Worm (Caenorhabditis elegans) whole organism, L4 larva: ENCODE data around the gene Y48D7A.1.

Experiments
- D1046.2 ChIP-seq: fragments of 200-800 bp; sonication (Bioruptor generic); IDR thresholded peaks from 2 replicates; pipeline ENCODE4 v1.3.6; 2022; ENCODE audit warnings: missing genetic modification characterization, missing compliant biosample characterization
- F49E8.2 ChIP-seq: sonication (generic microtip); optimal IDR thresholded peaks from 2 replicates; lab custom pipeline; 2016; ENCODE audit warnings: missing compliant biosample characterization, mild to moderate bottlenecking, missing genetic modification characterization, borderline replicate concordance
- T20F7.1 ChIP-seq: fragments of 200-800 bp; sonication (Bioruptor generic); optimal IDR thresholded peaks from 2 replicates; lab custom pipeline; 2018; ENCODE audit warnings: mild to moderate bottlenecking, missing genetic modification characterization, missing compliant biosample characterization
- T26A8.4 ChIP-seq: fragments of 200-800 bp; sonication (Bioruptor generic); IDR thresholded peaks from 2 replicates; pipeline ENCODE4 v1.3.6; 2022; ENCODE audit warnings: missing genetic modification characterization, missing compliant biosample characterization
- Y105C5A.15 ChIP-seq: fragments of 200-800 bp; sonication (Bioruptor generic); IDR thresholded peaks from 2 replicates; pipeline ENCODE4 v1.3.6; 2022; ENCODE audit warnings: missing genetic modification characterization, missing compliant biosample characterization
- Y48G9A.11 ChIP-seq: fragments of 200-800 bp; sonication (Bioruptor generic); IDR thresholded peaks from 2 replicates; pipeline ENCODE4 v1.3.6; 2022; ENCODE audit warnings: missing genetic modification reagents, missing genetic modification characterization, missing compliant biosample characterization
- Y5F2A.4 ChIP-seq: fragments of 200-800 bp; sonication (Bioruptor generic); optimal IDR thresholded peaks from 2 replicates; lab custom pipeline; 2018; ENCODE audit warnings: mild to moderate bottlenecking, missing genetic modification characterization, missing compliant biosample characterization
- Y75B8A.6 ChIP-seq: fragments of 200-800 bp; sonication (Bioruptor generic); IDR thresholded peaks from 2 replicates; pipeline ENCODE4 v1.3.6; 2022; ENCODE audit warnings: missing genetic modification reagents, missing genetic modification characterization, missing compliant biosample characterization
- ZK337.2 ChIP-seq: fragments of 200-800 bp; sonication (Bioruptor generic); IDR thresholded peaks from 2 replicates; pipeline ENCODE4 v1.3.6; 2022; ENCODE audit warnings: missing genetic modification reagents, missing genetic modification characterization, missing compliant biosample characterization
- ZK546.5 ChIP-seq, 2 experiments: sonication (generic microtip); optimal IDR thresholded peaks; 2 replicates each; lab custom pipeline; 2017; ENCODE audit warnings: missing biosample characterization in 2 of 2, missing genetic modification characterization in 2 of 2
- aha-1 ChIP-seq: fragments of 150-350 bp; peaks from one replicate; lab custom pipeline; 2014; ENCODE audit warnings: missing biosample characterization, missing genetic modification characterization
- arid-1 ChIP-seq: fragments of 200-800 bp; sonication (Bioruptor generic); conservative IDR thresholded peaks from 2 replicates; pipeline ENCODE4 v1.3.6; 2022; ENCODE audit warnings: missing genetic modification reagents, missing genetic modification characterization, missing compliant biosample characterization
- ceh-28 ChIP-seq: fragments of 150-350 bp; optimal IDR thresholded peaks from 2 replicates; lab custom pipeline; 2014; ENCODE audit warnings: missing biosample characterization, missing genetic modification reagents, missing genetic modification characterization
- ceh-62 ChIP-seq: sonication (generic microtip); optimal IDR thresholded peaks from 2 replicates; lab custom pipeline; 2017; ENCODE audit warnings: missing biosample characterization, missing genetic modification characterization
- ces-1 ChIP-seq: fragments of 150-350 bp; sonication (generic microtip); optimal IDR thresholded peaks from 4 replicates; lab custom pipeline; 2014; ENCODE audit warnings: missing biosample characterization, missing genetic modification reagents, missing genetic modification characterization
- ctbp-1 ChIP-seq: fragments of 200-800 bp; sonication (Bioruptor generic); IDR thresholded peaks from 2 replicates; pipeline ENCODE4 v1.3.6; 2022; ENCODE audit warnings: missing genetic modification reagents, missing genetic modification characterization, missing compliant biosample characterization
- daf-16 ChIP-seq, 3 experiments: sonication (generic microtip); optimal IDR thresholded peaks; 2 replicates each; lab custom pipeline; 2016 to 2017; ENCODE audit warnings: missing genetic modification characterization in 3 of 3, missing genetic modification reagents in 3 of 3, mild to moderate bottlenecking in 2 of 3, missing compliant biosample characterization in 2 of 3, missing biosample characterization in 1 of 3, moderate library complexity in 1 of 3
- daf-19 ChIP-seq: fragments of 200-800 bp; sonication (Bioruptor generic); conservative IDR thresholded peaks from 2 replicates; pipeline ENCODE4 v1.3.6; 2022; ENCODE audit warnings: missing genetic modification characterization, missing compliant biosample characterization
- dmd-9 ChIP-seq: fragments of 200-800 bp; sonication (Bioruptor generic); IDR thresholded peaks from 2 replicates; pipeline ENCODE4 v1.3.6; 2022; ENCODE audit warnings: missing genetic modification reagents, missing genetic modification characterization, missing compliant biosample characterization
- duxl-1 ChIP-seq: sonication (generic microtip); optimal IDR thresholded peaks from 2 replicates; lab custom pipeline; 2016; ENCODE audit warnings: mild to moderate bottlenecking, missing genetic modification characterization, moderate library complexity, missing compliant biosample characterization; ENCODE audit not compliant: poor library complexity
- dve-1 ChIP-seq: sonication (generic microtip); optimal IDR thresholded peaks from 2 replicates; lab custom pipeline; 2017; ENCODE audit warnings: antibody characterized with exemption, mild to moderate bottlenecking, missing genetic modification characterization, missing compliant biosample characterization; ENCODE audit not compliant: insufficient read depth
- egl-27 ChIP-seq: sonication (generic microtip); optimal IDR thresholded peaks from 3 replicates; lab custom pipeline; 2017; ENCODE audit warnings: missing biosample characterization, missing genetic modification reagents, missing genetic modification characterization
- egl-43 ChIP-seq: fragments of 200-800 bp; sonication (Bioruptor generic); IDR thresholded peaks from 2 replicates; pipeline ENCODE4 v1.3.6; 2022; ENCODE audit warnings: missing genetic modification reagents, missing genetic modification characterization, missing compliant biosample characterization
- gei-8 ChIP-seq: fragments of 200-800 bp; sonication (Bioruptor generic); optimal IDR thresholded peaks from 2 replicates; lab custom pipeline; 2018; ENCODE audit warnings: mild to moderate bottlenecking, missing genetic modification characterization, missing compliant biosample characterization
- hif-1 ChIP-seq, 2 experiments: sonication (generic microtip); optimal IDR thresholded peaks; 2 replicates each; lab custom pipeline; 2016 to 2017; ENCODE audit warnings: missing compliant biosample characterization in 2 of 2, missing genetic modification characterization in 2 of 2, missing genetic modification reagents in 2 of 2, missing genotype in 2 of 2, mild to moderate bottlenecking in 1 of 2
- hlh-11 ChIP-seq: fragments of 200-800 bp; sonication (Bioruptor generic); optimal IDR thresholded peaks from 2 replicates; lab custom pipeline; 2018; ENCODE audit warnings: mild to moderate bottlenecking, missing genetic modification characterization, missing compliant biosample characterization
- hmg-1.1 ChIP-seq: fragments of 200-800 bp; sonication (Bioruptor generic); IDR thresholded peaks from 2 replicates; pipeline ENCODE4 v1.3.6; 2022; ENCODE audit warnings: missing genetic modification reagents, missing genetic modification characterization, missing compliant biosample characterization
- lim-7 ChIP-seq: fragments of 200-800 bp; sonication (Bioruptor generic); IDR thresholded peaks from 2 replicates; pipeline ENCODE4 v1.3.6; 2022; ENCODE audit warnings: missing genetic modification characterization, missing compliant biosample characterization
- lin-1 ChIP-seq: fragments of 200-800 bp; sonication (Bioruptor generic); IDR thresholded peaks from 2 replicates; pipeline ENCODE4 v1.3.6; 2022; ENCODE audit warnings: missing genetic modification reagents, missing genetic modification characterization, missing compliant biosample characterization
- lin-29 ChIP-seq: fragments of 200-800 bp; sonication (Bioruptor generic); IDR thresholded peaks from 2 replicates; pipeline ENCODE4 v1.3.6; 2022; ENCODE audit warnings: missing genetic modification reagents, missing genetic modification characterization, missing compliant biosample characterization
- lin-38 ChIP-seq: fragments of 200-800 bp; sonication (Bioruptor generic); IDR thresholded peaks from 2 replicates; pipeline ENCODE4 v1.3.6; 2022; ENCODE audit warnings: missing genetic modification reagents, missing genetic modification characterization, missing compliant biosample characterization
- lin-39 ChIP-seq: fragments of 150-350 bp; optimal IDR thresholded peaks from 2 replicates; lab custom pipeline; 2014; ENCODE audit warnings: missing biosample characterization, missing genetic modification reagents, missing genetic modification characterization
- mdt-29 ChIP-seq: fragments of 200-800 bp; sonication (Bioruptor generic); IDR thresholded peaks from 2 replicates; pipeline ENCODE4 v1.3.6; 2022; ENCODE audit warnings: missing genetic modification reagents, missing genetic modification characterization, missing compliant biosample characterization
- mxl-2 ChIP-seq: fragments of 200-800 bp; sonication (Bioruptor generic); conservative IDR thresholded peaks from 2 replicates; pipeline ENCODE4 v1.3.6; 2022; ENCODE audit warnings: missing genetic modification reagents, missing genetic modification characterization, missing compliant biosample characterization
- mxl-3 ChIP-seq: fragments of 200-800 bp; sonication (Bioruptor generic); optimal IDR thresholded peaks from 2 replicates; lab custom pipeline; 2018; ENCODE audit warnings: mild to moderate bottlenecking, missing genetic modification characterization, missing compliant biosample characterization
- nhr-10 ChIP-seq: fragments of 150-350 bp; optimal IDR thresholded peaks from 2 replicates; lab custom pipeline; 2014; ENCODE audit warnings: missing biosample characterization, missing genetic modification characterization
- nhr-102 ChIP-seq: sonication (generic microtip); optimal IDR thresholded peaks from 2 replicates; lab custom pipeline; 2016; ENCODE audit warnings: mild to moderate bottlenecking, missing genetic modification characterization, moderate library complexity, missing compliant biosample characterization
- nhr-11 ChIP-seq: fragments of 150-350 bp; optimal IDR thresholded peaks from 2 replicates; lab custom pipeline; 2014; ENCODE audit warnings: missing biosample characterization, missing genetic modification characterization
- nhr-28 ChIP-seq: fragments of 150-350 bp; optimal IDR thresholded peaks from 2 replicates; lab custom pipeline; 2014; ENCODE audit warnings: missing biosample characterization, missing genetic modification characterization
- nhr-6 ChIP-seq: fragments of 150-350 bp; optimal IDR thresholded peaks from 2 replicates; lab custom pipeline; 2014; ENCODE audit warnings: missing biosample characterization, missing genetic modification characterization
- nhr-77 ChIP-seq: fragments of 150-350 bp; optimal IDR thresholded peaks from 2 replicates; lab custom pipeline; 2014; ENCODE audit warnings: missing biosample characterization, missing genetic modification characterization
- skn-1 ChIP-seq: fragments of 150-350 bp; optimal IDR thresholded peaks from 2 replicates; lab custom pipeline; 2014; ENCODE audit warnings: missing biosample characterization, missing genetic modification characterization
- spr-3 ChIP-seq: fragments of 200-800 bp; sonication (Bioruptor generic); optimal IDR thresholded peaks from 2 replicates; lab custom pipeline; 2018; ENCODE audit warnings: mild to moderate bottlenecking, missing genetic modification characterization, missing compliant biosample characterization
- tag-97 ChIP-seq: fragments of 200-800 bp; sonication (Bioruptor generic); IDR thresholded peaks from 2 replicates; pipeline ENCODE4 v1.3.6; 2022; ENCODE audit warnings: missing genetic modification characterization, missing compliant biosample characterization
- tra-1 ChIP-seq: fragments of 200-800 bp; sonication (Bioruptor generic); IDR thresholded peaks from 2 replicates; pipeline ENCODE4 v1.3.6; 2022; ENCODE audit warnings: missing genetic modification reagents, missing genetic modification characterization, missing compliant biosample characterization
- unc-39 ChIP-seq: sonication (generic microtip); optimal IDR thresholded peaks from 2 replicates; lab custom pipeline; 2017; ENCODE audit warnings: missing biosample characterization, missing genetic modification characterization
- unc-62 ChIP-seq, 3 experiments: fragments of 150-350 bp in 1 of 3; sonication (generic microtip); optimal IDR thresholded peaks in 2 of 3; peaks in 1 of 3; 1 replicate in 1 of 3; 2 replicates in 2 of 3; lab custom pipeline; 2014 to 2017; ENCODE audit warnings: missing biosample characterization in 3 of 3, missing genetic modification characterization in 3 of 3, missing genetic modification reagents in 3 of 3, missing genotype in 1 of 3
- zfp-2 ChIP-seq: sonication (generic microtip); optimal IDR thresholded peaks from 2 replicates; lab custom pipeline; 2016; ENCODE audit warnings: mild to moderate bottlenecking, missing genetic modification characterization, missing compliant biosample characterization
- zfp-3 ChIP-seq: fragments of 200-800 bp; sonication (Bioruptor generic); conservative IDR thresholded peaks from 2 replicates; pipeline ENCODE4 v1.3.6; 2022; ENCODE audit warnings: missing genetic modification reagents, missing genetic modification characterization, missing compliant biosample characterization
- ztf-7 ChIP-seq: fragments of 150-350 bp; optimal IDR thresholded peaks from 2 replicates; lab custom pipeline; 2014; ENCODE audit warnings: missing biosample characterization, missing genetic modification characterization

Y48D7A.1 gene

ce11 chrX:3035972-3036379, 26.7 kb downstream of the Y48D7A.1 start (continued):
- TF ChIP-seq egl-43, result peak; percentile 99
- TF ChIP-seq daf-16 (GFP tag; optimal IDR thresholded peaks at IDR 0.05; lab: Kevin White, UChicago), result peak; percentile 84 to 96
- peak; percentile 85 for TF ChIP-seq daf-16 (tag; optimal IDR thresholded peaks at IDR 0.05; lab: Kevin White, UChicago)
- TF ChIP-seq tag-97, result no peak
- TF ChIP-seq unc-62 (GFP tag; optimal IDR thresholded peaks at IDR 0.05 in 1 of 2; lab: Kevin White, UChicago), result peak in 1 of 2 experiments; percentile 99
- TF ChIP-seq unc-62 (tag; optimal IDR thresholded peaks at IDR 0.05; lab: Kevin White, UChicago), result no peak
- no peak for TF ChIP-seq skn-1 (tag; lab: Kevin White, UChicago)
- peak; percentile 99 for TF ChIP-seq hmg-1.1 (GFP tag; lab: Robert Waterston, UW)
- peak; percentile 89 for TF ChIP-seq lin-38 (GFP tag; lab: Robert Waterston, UW)
- TF ChIP-seq ces-1 (GFP tag; lab: Kevin White, UChicago), result peak; percentile 86
- peak; percentile 78 for TF ChIP-seq zfp-2 (tag; lab: Kevin White, UChicago)
- peak; percentile 97 for TF ChIP-seq Y75B8A.6 (GFP tag; lab: Robert Waterston, UW)
- TF ChIP-seq mxl-3 (GFP tag; lab: Kevin White, UChicago), result peak; percentile 71
- TF ChIP-seq nhr-11, result peak; percentile 89
- TF ChIP-seq F49E8.2, result peak; percentile 85
- peak; percentile 97 for TF ChIP-seq mdt-29 (GFP tag; lab: Robert Waterston, UW)
- TF ChIP-seq aha-1, result peak; percentile 100
- TF ChIP-seq ZK546.5 (tag; optimal IDR thresholded peaks at IDR 0.05; lab: Kevin White, UChicago), result no peak
- peak; percentile 96 for TF ChIP-seq dmd-9 (GFP tag; lab: Robert Waterston, UW)
- TF ChIP-seq hif-1 (tag; optimal IDR thresholded peaks at IDR 0.05; lab: Kevin White, UChicago), result peak; percentile 75 to 87
- peak; percentile 39 for TF ChIP-seq lin-39 (tag; lab: Kevin White, UChicago)
- peak; percentile 90 for TF ChIP-seq ztf-7 (tag; lab: Kevin White, UChicago)
- TF ChIP-seq T20F7.1 (GFP tag; lab: Kevin White, UChicago), result peak; percentile 83
- TF ChIP-seq hlh-11 (tag; lab: Kevin White, UChicago), result peak; percentile 90
- TF ChIP-seq daf-19 (GFP tag; lab: Robert Waterston, UW), result peak; percentile 98
- peak; percentile 93 for TF ChIP-seq spr-3
- peak; percentile 95 for TF ChIP-seq ZK337.2 (GFP tag; lab: Robert Waterston, UW)
- TF ChIP-seq Y5F2A.4 (GFP tag; lab: Kevin White, UChicago), result peak; percentile 92
- peak; percentile 97 for TF ChIP-seq T26A8.4 (GFP tag; lab: Robert Waterston, UW)
- no peak for TF ChIP-seq ceh-62
- TF ChIP-seq nhr-28 (tag; lab: Kevin White, UChicago), result peak; percentile 63
- TF ChIP-seq gei-8 (GFP tag; lab: Kevin White, UChicago), result peak; percentile 97
- peak; percentile 95 for TF ChIP-seq zfp-3
- peak; percentile 91 for TF ChIP-seq nhr-6
- peak; percentile 65 for TF ChIP-seq nhr-77 (tag; lab: Kevin White, UChicago)
- peak; percentile 97 for TF ChIP-seq arid-1 (GFP tag; lab: Robert Waterston, UW)
- TF ChIP-seq egl-27 (tag; lab: Kevin White, UChicago), result peak; percentile 81
- TF ChIP-seq ctbp-1 (GFP tag; lab: Robert Waterston, UW), result peak; percentile 98
- peak; percentile 99 for TF ChIP-seq lim-7
- no peak for TF ChIP-seq unc-39
- peak; percentile 99 for TF ChIP-seq Y105C5A.15 (GFP tag; lab: Robert Waterston, UW)
- TF ChIP-seq nhr-102 (tag; lab: Kevin White, UChicago), result peak; percentile 95
- peak; percentile 93 for TF ChIP-seq lin-29 (GFP tag; lab: Robert Waterston, UW)
- peak; percentile 91 for TF ChIP-seq Y48G9A.11
- TF ChIP-seq tra-1, result peak; percentile 99
- peak; percentile 81 for TF ChIP-seq nhr-10 (tag; lab: Kevin White, UChicago)
- TF ChIP-seq D1046.2 (GFP tag; lab: Robert Waterston, UW), result peak; percentile 96
- TF ChIP-seq mxl-2 (GFP tag; lab: Robert Waterston, UW), result peak; percentile 90
- peak; percentile 97 for TF ChIP-seq lin-1
- TF ChIP-seq ceh-28, result no peak
- TF ChIP-seq dve-1 (tag; lab: Kevin White, UChicago), result peak; percentile 82
- peak; percentile 93 for TF ChIP-seq duxl-1
